Worm (Caenorhabditis elegans): ENCODE measurements around the gene Y38C1AA.7.
A peak's percentile ranks its signal among the peaks of the same experiment; 100 is the strongest.

The Y38C1AA.7 gene

ce11 chrIV:164777-165176 is 6.0 kb downstream of the Y38C1AA.7 start, which contains the start of gene cutl-24:
cutl-24 (plus strand) TSS chrIV:165077.
- TF ChIP-seq ztf-23 (GFP tag; IDR thresholded peaks at IDR 0.05) (no peak), med-1 (GFP tag; optimal IDR thresholded peaks at IDR 0.05; ENCODE audit: insufficient read depth) (no peak), cog-1 (tag; optimal IDR thresholded peaks at IDR 0.05) (no peak), T22C8.4 (GFP tag; IDR thresholded peaks at IDR 0.05) (no peak), ztf-29 (GFP tag; IDR thresholded peaks at IDR 0.05) (no peak), ref-1 (GFP tag; conservative IDR thresholded peaks at IDR 0.05) (no peak)

ce11 chrIV:171036-171435 is 12.3 kb downstream of the Y38C1AA.7 start:
- no peak for TF ChIP-seq med-1 (GFP tag; optimal IDR thresholded peaks at IDR 0.05; ENCODE audit: insufficient read depth)
- no peak for TF ChIP-seq T22C8.4 (GFP tag; IDR thresholded peaks at IDR 0.05)
- TF ChIP-seq ztf-29 (GFP tag; IDR thresholded peaks at IDR 0.05): no peak
- no peak for TF ChIP-seq flt-1 (GFP tag; IDR thresholded peaks at IDR 0.05)
- TF ChIP-seq klf-2 (GFP tag; conservative IDR thresholded peaks at IDR 0.05): no peak
- no peak for TF ChIP-seq ztf-23 (GFP tag; IDR thresholded peaks at IDR 0.05)
- TF ChIP-seq tab-1 (GFP tag; IDR thresholded peaks at IDR 0.05): no peak
- TF ChIP-seq cog-1 (tag; optimal IDR thresholded peaks at IDR 0.05): no peak

- TF ChIP-seq T22C8.4 (GFP tag; IDR thresholded peaks at IDR 0.05): no peak
- peak; percentile 45; the same call in 1 of the 2 replicates for TF ChIP-seq ztf-29 (GFP tag; IDR thresholded peaks at IDR 0.05)
- no peak for TF ChIP-seq ref-1 (GFP tag; conservative IDR thresholded peaks at IDR 0.05)
Measured at ce11 chrIV:172990-173389, 14.2 kb downstream of the Y38C1AA.7 start.

ce11 chrIV:174115-174514 is 15.4 kb downstream of the Y38C1AA.7 start:
- TF ChIP-seq med-1 (GFP tag; optimal IDR thresholded peaks at IDR 0.05; ENCODE audit: insufficient read depth): no peak
- no peak for TF ChIP-seq ztf-29 (GFP tag; IDR thresholded peaks at IDR 0.05)
- TF ChIP-seq cog-1 (tag; optimal IDR thresholded peaks at IDR 0.05): no peak
- TF ChIP-seq ztf-23 (GFP tag; IDR thresholded peaks at IDR 0.05): no peak
- TF ChIP-seq klf-2 (GFP tag; conservative IDR thresholded peaks at IDR 0.05): no peak
- no peak for TF ChIP-seq ref-1 (GFP tag; conservative IDR thresholded peaks at IDR 0.05)
- TF ChIP-seq tab-1 (GFP tag; IDR thresholded peaks at IDR 0.05): no peak
- no peak for TF ChIP-seq T22C8.4 (GFP tag; IDR thresholded peaks at IDR 0.05)
- TF ChIP-seq flt-1 (GFP tag; IDR thresholded peaks at IDR 0.05): no peak

- TF ChIP-seq ztf-23 (GFP tag; IDR thresholded peaks at IDR 0.05) (0 out of 2 replicates have a peak, but pooled peaks have one; percentile 31), ref-1 (GFP tag; conservative IDR thresholded peaks at IDR 0.05) (no peak), ztf-29 (GFP tag; IDR thresholded peaks at IDR 0.05) (no peak; the same call in 1 of the 2 replicates), cog-1 (tag; optimal IDR thresholded peaks at IDR 0.05) (no peak), med-1 (GFP tag; optimal IDR thresholded peaks at IDR 0.05; ENCODE audit: insufficient read depth) (no peak), flt-1 (GFP tag; IDR thresholded peaks at IDR 0.05) (peak; percentile 40; the same call in 1 of the 2 replicates), tab-1 (GFP tag; IDR thresholded peaks at IDR 0.05) (peak; percentile 69), T22C8.4 (GFP tag; IDR thresholded peaks at IDR 0.05) (no peak), klf-2 (GFP tag; conservative IDR thresholded peaks at IDR 0.05) (no peak)
Measured at ce11 chrIV:175698-176097, 16.9 kb downstream of the Y38C1AA.7 start.

ce11 chrIV:177487-177886 is 18.7 kb downstream of the Y38C1AA.7 start:
- TF ChIP-seq med-1 (GFP tag; optimal IDR thresholded peaks at IDR 0.05; ENCODE audit: insufficient read depth) (no peak), T22C8.4 (GFP tag; IDR thresholded peaks at IDR 0.05) (no peak), flt-1 (GFP tag; IDR thresholded peaks at IDR 0.05) (no peak), cog-1 (tag; optimal IDR thresholded peaks at IDR 0.05) (no peak), ztf-23 (GFP tag; IDR thresholded peaks at IDR 0.05) (no peak), klf-2 (GFP tag; conservative IDR thresholded peaks at IDR 0.05) (no peak), ref-1 (GFP tag; conservative IDR thresholded peaks at IDR 0.05) (no peak), ztf-29 (GFP tag; IDR thresholded peaks at IDR 0.05) (no peak), tab-1 (GFP tag; IDR thresholded peaks at IDR 0.05) (no peak)

- TF ChIP-seq med-1 (GFP tag; optimal IDR thresholded peaks at IDR 0.05; ENCODE audit: insufficient read depth) (no peak), cog-1 (tag; optimal IDR thresholded peaks at IDR 0.05) (no peak), ztf-23 (GFP tag; IDR thresholded peaks at IDR 0.05) (no peak), ref-1 (GFP tag; conservative IDR thresholded peaks at IDR 0.05) (no peak), flt-1 (GFP tag; IDR thresholded peaks at IDR 0.05) (peak; percentile 12; the same call in 1 of the 2 replicates)
Measured at ce11 chrIV:178696-179095, 19.9 kb downstream of the Y38C1AA.7 start, which contains the start of gene tcl-2. tcl-2 (plus strand) TSS chrIV:179083.

- TF ChIP-seq cog-1 (tag; optimal IDR thresholded peaks at IDR 0.05) (no peak), med-1 (GFP tag; optimal IDR thresholded peaks at IDR 0.05; ENCODE audit: insufficient read depth) (no peak), ref-1 (GFP tag; conservative IDR thresholded peaks at IDR 0.05) (no peak), ztf-23 (GFP tag; IDR thresholded peaks at IDR 0.05) (no peak), klf-2 (GFP tag; conservative IDR thresholded peaks at IDR 0.05) (no peak), T22C8.4 (GFP tag; IDR thresholded peaks at IDR 0.05) (no peak), ztf-29 (GFP tag; IDR thresholded peaks at IDR 0.05) (no peak), flt-1 (GFP tag; IDR thresholded peaks at IDR 0.05) (no peak), tab-1 (GFP tag; IDR thresholded peaks at IDR 0.05) (no peak)
Measured at ce11 chrIV:179700-180099, 20.9 kb downstream of the Y38C1AA.7 start.

ce11 chrIV:183519-183918 is 24.8 kb downstream of the Y38C1AA.7 start:
- no peak for TF ChIP-seq cog-1 (tag; optimal IDR thresholded peaks at IDR 0.05)
- no peak for TF ChIP-seq ref-1 (GFP tag; conservative IDR thresholded peaks at IDR 0.05)
- TF ChIP-seq tab-1 (GFP tag; IDR thresholded peaks at IDR 0.05): no peak
- no peak for TF ChIP-seq T22C8.4 (GFP tag; IDR thresholded peaks at IDR 0.05)
- no peak for TF ChIP-seq flt-1 (GFP tag; IDR thresholded peaks at IDR 0.05)
- TF ChIP-seq ztf-23 (GFP tag; IDR thresholded peaks at IDR 0.05): no peak
- no peak for TF ChIP-seq ztf-29 (GFP tag; IDR thresholded peaks at IDR 0.05)
- no peak for TF ChIP-seq med-1 (GFP tag; optimal IDR thresholded peaks at IDR 0.05; ENCODE audit: insufficient read depth)
- no peak for TF ChIP-seq klf-2 (GFP tag; conservative IDR thresholded peaks at IDR 0.05)

ce11 chrIV:184184-184583 is 25.4 kb downstream of the Y38C1AA.7 start, which contains the start of gene pnc-1:
pnc-1 (plus strand) TSS chrIV:184484.
- TF ChIP-seq ztf-29 (GFP tag; IDR thresholded peaks at IDR 0.05) (no peak), ref-1 (GFP tag; conservative IDR thresholded peaks at IDR 0.05) (no peak), flt-1 (GFP tag; IDR thresholded peaks at IDR 0.05) (no peak), tab-1 (GFP tag; IDR thresholded peaks at IDR 0.05) (no peak), med-1 (GFP tag; optimal IDR thresholded peaks at IDR 0.05; ENCODE audit: insufficient read depth) (no peak), klf-2 (GFP tag; conservative IDR thresholded peaks at IDR 0.05) (no peak), T22C8.4 (GFP tag; IDR thresholded peaks at IDR 0.05) (no peak), ztf-23 (GFP tag; IDR thresholded peaks at IDR 0.05) (no peak), cog-1 (tag; optimal IDR thresholded peaks at IDR 0.05) (no peak)

Measured in whole organism, midembryonic.